Fruit fly (Drosophila melanogaster) whole organism, embryonic: ENCODE results near the gene H2.0.

Source experiments
- ATbp ChIP-seq: fragments of 200-800 bp; sonication (Bioruptor generic); optimal IDR thresholded peaks from 2 replicates; lab custom pipeline; 2017; ENCODE audit warnings: missing biosample characterization, mild to moderate bottlenecking, missing genetic modification characterization, missing genetic modification reagents
- Asciz ChIP-seq: fragments of 200-800 bp; sonication (Bioruptor generic); optimal IDR thresholded peaks from 2 replicates; lab custom pipeline; 2017; ENCODE audit warnings: missing biosample characterization, mild to moderate bottlenecking, missing genetic modification characterization, missing genetic modification reagents
- Blimp-1 ChIP-seq: fragments of 200-800 bp; sonication (Bioruptor generic); optimal IDR thresholded peaks from 3 replicates; lab custom pipeline; 2018; ENCODE audit warnings: missing biosample characterization, missing genetic modification characterization, mild to moderate bottlenecking, moderate library complexity, missing genetic modification reagents
- CG10462 ChIP-seq: fragments of 200-800 bp; sonication (Bioruptor generic); optimal IDR thresholded peaks from 2 replicates; lab custom pipeline; 2016; ENCODE audit warnings: missing biosample characterization, missing genetic modification characterization
- CG11247 ChIP-seq: fragments of 200-800 bp; sonication (Bioruptor generic); IDR thresholded peaks from 2 replicates; pipeline ENCODE4 v1.3.6; 2022; ENCODE audit warnings: missing biosample characterization, missing genetic modification characterization
- CG11723 ChIP-seq: fragments of 200-800 bp; sonication (Bioruptor generic); optimal IDR thresholded peaks from 2 replicates; lab custom pipeline; 2017; ENCODE audit warnings: missing biosample characterization, mild to moderate bottlenecking, missing genetic modification characterization
- CG13775 ChIP-seq: fragments of 200-800 bp; sonication (Bioruptor generic); optimal IDR thresholded peaks from 3 replicates; lab custom pipeline; 2017; ENCODE audit warnings: missing biosample characterization, mild to moderate bottlenecking, missing genetic modification characterization
- CG14014 ChIP-seq: fragments of 200-800 bp; sonication (Bioruptor generic); IDR thresholded peaks from 2 replicates; pipeline ENCODE4 v1.3.6; 2022; ENCODE audit warnings: missing biosample characterization, missing genetic modification characterization
- CG15073 ChIP-seq: fragments of 200-800 bp; sonication (Bioruptor generic); optimal IDR thresholded peaks from 2 replicates; lab custom pipeline; 2016; ENCODE audit warnings: missing biosample characterization, missing genetic modification characterization
- CG17186 ChIP-seq: fragments of 200-800 bp; sonication (Bioruptor generic); optimal IDR thresholded peaks from 3 replicates; lab custom pipeline; 2017; ENCODE audit warnings: missing biosample characterization, missing genetic modification reagents, missing genetic modification characterization
- CG17385 ChIP-seq: fragments of 200-800 bp; sonication (Bioruptor generic); optimal IDR thresholded peaks from 3 replicates; lab custom pipeline; 2018; ENCODE audit warnings: missing biosample characterization, mild to moderate bottlenecking, missing genetic modification characterization
- CG17568 ChIP-seq: fragments of 200-800 bp; sonication (Bioruptor generic); optimal IDR thresholded peaks from 2 replicates; lab custom pipeline; 2018; ENCODE audit warnings: missing biosample characterization, mild to moderate bottlenecking, missing genetic modification characterization, moderate library complexity
- CG2875 ChIP-seq: fragments of 200-800 bp; sonication (Bioruptor generic); optimal IDR thresholded peaks from 2 replicates; lab custom pipeline; 2017; ENCODE audit warnings: missing biosample characterization, mild to moderate bottlenecking, missing genetic modification characterization, missing genetic modification reagents
- CG3065 ChIP-seq: fragments of 200-800 bp; sonication (Bioruptor generic); optimal IDR thresholded peaks from 2 replicates; lab custom pipeline; 2016; ENCODE audit warnings: missing biosample characterization, missing genetic modification characterization
- CG3281 ChIP-seq: fragments of 200-800 bp; sonication (Bioruptor generic); optimal IDR thresholded peaks from 3 replicates; lab custom pipeline; 2017; ENCODE audit warnings: missing biosample characterization, mild to moderate bottlenecking, missing genetic modification characterization
- CG3726 ChIP-seq: fragments of 200-800 bp; sonication (Bioruptor generic); IDR thresholded peaks from 3 replicates; pipeline ENCODE4, ENCODE4 v1.3.6; 2022; ENCODE audit warnings: missing biosample characterization, missing genetic modification characterization
- CG4424 ChIP-seq: fragments of 200-800 bp; sonication (Bioruptor generic); optimal IDR thresholded peaks from 3 replicates; lab custom pipeline; 2016; ENCODE audit warnings: missing biosample characterization, missing genetic modification characterization
- CG5245 ChIP-seq: fragments of 200-800 bp; sonication (Bioruptor generic); optimal IDR thresholded peaks from 3 replicates; lab custom pipeline; 2016; ENCODE audit warnings: missing biosample characterization, missing genetic modification characterization
- CG6254 ChIP-seq: fragments of 200-800 bp; sonication (Bioruptor generic); optimal IDR thresholded peaks from 3 replicates; lab custom pipeline; 2017; ENCODE audit warnings: mild to moderate bottlenecking, missing biosample characterization, missing genetic modification reagents, missing genetic modification characterization
- CG7357 ChIP-seq: fragments of 200-800 bp; sonication (Bioruptor generic); IDR thresholded peaks from 3 replicates; pipeline ENCODE4 v1.3.6; 2022; ENCODE audit warnings: missing biosample characterization, missing genetic modification characterization
- CG8944 ChIP-seq: fragments of 200-800 bp; sonication (Bioruptor generic); optimal IDR thresholded peaks from 3 replicates; lab custom pipeline; 2016; ENCODE audit warnings: missing biosample characterization, missing genetic modification characterization
- CG9797 ChIP-seq: fragments of 200-800 bp; sonication (Bioruptor generic); optimal IDR thresholded peaks from 3 replicates; lab custom pipeline; 2018; ENCODE audit warnings: missing biosample characterization, mild to moderate bottlenecking, missing genetic modification characterization
- CTCF ChIP-seq: fragments of 200-800 bp; sonication (Bioruptor generic); optimal IDR thresholded peaks from 2 replicates; lab custom pipeline; 2017; ENCODE audit warnings: missing biosample characterization, mild to moderate bottlenecking, missing genetic modification characterization, moderate library complexity
- Dp ChIP-seq: fragments of 200-800 bp; sonication (Bioruptor generic); optimal IDR thresholded peaks from 2 replicates; lab custom pipeline; 2018; ENCODE audit warnings: missing biosample characterization, mild to moderate bottlenecking, missing genetic modification characterization, moderate library complexity
- Gug ChIP-seq: fragments of 200-800 bp; sonication (Bioruptor generic); IDR thresholded peaks from 4 replicates; pipeline ENCODE4 v1.3.6; 2022; ENCODE audit warnings: missing biosample characterization, missing genetic modification characterization
- H15 ChIP-seq: fragments of 200-800 bp; sonication (Bioruptor generic); IDR thresholded peaks from 3 replicates; pipeline ENCODE4 v1.3.6; 2022; ENCODE audit warnings: missing biosample characterization, missing genetic modification characterization
- Hsf ChIP-seq: fragments of 200-800 bp; sonication (Bioruptor generic); optimal IDR thresholded peaks from 3 replicates; lab custom pipeline; 2016; ENCODE audit warnings: missing biosample characterization, missing genetic modification characterization
- Mad ChIP-seq: fragments of 200-800 bp; sonication (Bioruptor generic); optimal IDR thresholded peaks from 2 replicates; lab custom pipeline; 2016; ENCODE audit warnings: missing biosample characterization, missing genetic modification characterization
- Mes4 ChIP-seq: fragments of 200-800 bp; sonication (Bioruptor generic); optimal IDR thresholded peaks from 2 replicates; lab custom pipeline; 2016; ENCODE audit warnings: missing biosample characterization, missing genetic modification characterization
- Vsx1 ChIP-seq: fragments of 200-800 bp; sonication (Bioruptor generic); optimal IDR thresholded peaks from 2 replicates; lab custom pipeline; 2017; ENCODE audit warnings: missing biosample characterization, mild to moderate bottlenecking, missing genetic modification characterization, missing genetic modification reagents
- cato ChIP-seq: fragments of 200-800 bp; sonication (Bioruptor generic); optimal IDR thresholded peaks from 2 replicates; lab custom pipeline; 2016; ENCODE audit warnings: missing biosample characterization, missing genetic modification characterization, borderline replicate concordance
- cg ChIP-seq: fragments of 200-800 bp; sonication (Bioruptor generic); optimal IDR thresholded peaks from 3 replicates; lab custom pipeline; 2019; ENCODE audit warnings: missing biosample characterization, mild to moderate bottlenecking, missing genetic modification characterization, moderate library complexity
- chinmo ChIP-seq: fragments of 200-800 bp; sonication (Bioruptor generic); IDR thresholded peaks from 4 replicates; pipeline ENCODE4 v1.3.6; 2022; ENCODE audit warnings: missing biosample characterization, missing genetic modification characterization; ENCODE audit not compliant: partially characterized antibody
- croc ChIP-seq: fragments of 200-800 bp; sonication (Bioruptor generic); conservative IDR thresholded peaks from 3 replicates; pipeline ENCODE4 v1.3.6; 2022; ENCODE audit warnings: missing biosample characterization, missing genetic modification characterization
- dati ChIP-seq: fragments of 200-800 bp; sonication (Bioruptor generic); IDR thresholded peaks from 2 replicates; pipeline ENCODE4 v1.3.6; 2022; ENCODE audit warnings: missing biosample characterization, missing genetic modification characterization
- ftz-f1 ChIP-seq: fragments of 200-800 bp; sonication (Bioruptor generic); optimal IDR thresholded peaks from 2 replicates; lab custom pipeline; 2016; ENCODE audit warnings: missing biosample characterization, missing genetic modification characterization
- gce ChIP-seq: fragments of 200-800 bp; sonication (Bioruptor generic); IDR thresholded peaks from 3 replicates; pipeline ENCODE4 v1.3.6; 2022; ENCODE audit warnings: missing biosample characterization, missing genetic modification characterization
- insv ChIP-seq, 2 experiments: fragments of 200-800 bp; sonication (Bioruptor generic); optimal IDR thresholded peaks; 3 replicates each; lab custom pipeline; 2016 to 2018; ENCODE audit warnings: missing biosample characterization in 2 of 2, missing genetic modification characterization in 2 of 2
- nerfin-2 ChIP-seq: fragments of 200-800 bp; sonication (Bioruptor generic); IDR thresholded peaks from 2 replicates; pipeline ENCODE4 v1.3.6; 2022; ENCODE audit warnings: missing biosample characterization, missing genetic modification characterization; ENCODE audit not compliant: partially characterized antibody
- oc ChIP-seq: fragments of 200-800 bp; sonication (Bioruptor generic); optimal IDR thresholded peaks from 2 replicates; lab custom pipeline; 2018; ENCODE audit warnings: missing biosample characterization, mild to moderate bottlenecking, missing genetic modification characterization, moderate library complexity
- otp ChIP-seq: fragments of 200-800 bp; sonication (Bioruptor generic); IDR thresholded peaks from 3 replicates; pipeline ENCODE4, ENCODE4 v1.3.6; 2022; ENCODE audit warnings: missing biosample characterization, missing genetic modification characterization
- pita ChIP-seq: fragments of 200-800 bp; sonication (Bioruptor generic); optimal IDR thresholded peaks from 2 replicates; lab custom pipeline; 2017; ENCODE audit warnings: missing biosample characterization, mild to moderate bottlenecking, missing genetic modification characterization
- pros ChIP-seq: fragments of 200-800 bp; sonication (Bioruptor generic); optimal IDR thresholded peaks from 3 replicates; lab custom pipeline; 2019; ENCODE audit warnings: missing biosample characterization, mild to moderate bottlenecking, missing genetic modification characterization, moderate library complexity
- psq ChIP-seq: fragments of 200-800 bp; sonication (Bioruptor generic); optimal IDR thresholded peaks from 2 replicates; lab custom pipeline; 2017; ENCODE audit warnings: missing biosample characterization, missing genetic modification characterization
- run ChIP-seq: fragments of 200-800 bp; sonication (Bioruptor generic); optimal IDR thresholded peaks from 3 replicates; lab custom pipeline; 2018; ENCODE audit warnings: missing biosample characterization, mild to moderate bottlenecking, missing genetic modification characterization
- seq ChIP-seq: fragments of 200-800 bp; sonication (Bioruptor generic); IDR thresholded peaks from 2 replicates; pipeline ENCODE4 v1.3.6; 2022; ENCODE audit warnings: missing biosample characterization, missing genetic modification characterization
- sob ChIP-seq: fragments of 200-800 bp; sonication (Bioruptor generic); IDR thresholded peaks from 2 replicates; pipeline ENCODE4 v1.3.6; 2022; ENCODE audit warnings: missing biosample characterization, missing genetic modification characterization
- sug ChIP-seq: fragments of 200-800 bp; optimal IDR thresholded peaks from 2 replicates; lab custom pipeline; 2019; ENCODE audit warnings: missing biosample characterization, mild to moderate bottlenecking, missing genetic modification characterization, moderate library complexity
- unpg ChIP-seq: fragments of 200-800 bp; sonication (Bioruptor generic); optimal IDR thresholded peaks from 3 replicates; lab custom pipeline; 2018; ENCODE audit warnings: missing biosample characterization, mild to moderate bottlenecking, missing genetic modification characterization, moderate library complexity
- vvl ChIP-seq: fragments of 200-800 bp; sonication (Bioruptor generic); IDR thresholded peaks from 2 replicates; pipeline ENCODE4 v1.3.6; 2022; ENCODE audit warnings: missing biosample characterization, missing genetic modification characterization
- z ChIP-seq: fragments of 200-800 bp; sonication (Bioruptor generic); IDR thresholded peaks from 3 replicates; pipeline ENCODE4 v1.3.6; 2022; ENCODE audit warnings: missing biosample characterization, missing genetic modification characterization

The H2.0 gene

dm6 chr2L:5997609-5998229, 21.5 kb downstream of the H2.0 start (continued):
- TF ChIP-seq CG15073 (GFP tag; lab: Kevin White, UChicago): no peak
- TF ChIP-seq Mes4 (GFP tag; lab: Kevin White, UChicago): peak; percentile 51
- peak; percentile 46 for TF ChIP-seq CG6254 (GFP tag; lab: Kevin White, UChicago)
- no peak for TF ChIP-seq CG7357 (GFP tag; lab: Robert Waterston, UW)
- peak; percentile 78 for TF ChIP-seq CG11723 (GFP tag; lab: Kevin White, UChicago)
- TF ChIP-seq z (GFP tag; lab: Robert Waterston, UW): no peak
- TF ChIP-seq pita (GFP tag; lab: Kevin White, UChicago): no peak
- TF ChIP-seq otp (GFP tag; lab: Robert Waterston, UW): peak; percentile 37; the same call in 1 of the 3 replicates
- no peak for TF ChIP-seq croc (GFP tag; lab: Robert Waterston, UW)
- no peak for TF ChIP-seq sug (tag; lab: Kevin White, UChicago)
- TF ChIP-seq Hsf (GFP tag; lab: Kevin White, UChicago): no peak
- peak; percentile 38 for TF ChIP-seq pros (GFP tag; lab: Kevin White, UChicago)
- no peak for TF ChIP-seq psq (GFP tag; lab: Kevin White, UChicago)
- TF ChIP-seq Dp: no peak
- peak in 1 of 2 experiments; percentile 49 for TF ChIP-seq insv (GFP tag; optimal IDR thresholded peaks at IDR 0.05; lab: Kevin White, UChicago)
- no peak for TF ChIP-seq cato (GFP tag; lab: Kevin White, UChicago)
- peak; percentile 20 for TF ChIP-seq CG13775 (GFP tag; lab: Kevin White, UChicago)
- TF ChIP-seq H15 (GFP tag; lab: Robert Waterston, UW): no peak
- no peak for TF ChIP-seq Blimp-1 (GFP tag; lab: Kevin White, UChicago)
- TF ChIP-seq sob (GFP tag; lab: Robert Waterston, UW): peak; percentile 42; the same call in 1 of the 2 replicates
- no peak for TF ChIP-seq CG3065 (GFP tag; lab: Kevin White, UChicago)
- no peak for TF ChIP-seq Mad (GFP tag; lab: Kevin White, UChicago)
- peak; percentile 68 for TF ChIP-seq run (tag; lab: Kevin White, UChicago)
- TF ChIP-seq Asciz: peak; percentile 79
- no peak for TF ChIP-seq CG17568 (GFP tag; lab: Kevin White, UChicago)
- peak; percentile 18 for TF ChIP-seq oc (tag; lab: Kevin White, UChicago)
- TF ChIP-seq CG10462: no peak
- TF ChIP-seq CG2875 (GFP tag; lab: Kevin White, UChicago): peak; percentile 49
- TF ChIP-seq CG9797 (GFP tag; lab: Kevin White, UChicago): peak; percentile 27
- peak; percentile 71 for TF ChIP-seq ATbp (GFP tag; lab: Kevin White, UChicago)
- TF ChIP-seq CG5245 (GFP tag; lab: Kevin White, UChicago): no peak
- TF ChIP-seq CG17186 (GFP tag; lab: Kevin White, UChicago): no peak
- TF ChIP-seq CG4424 (GFP tag; lab: Kevin White, UChicago): no peak
- peak; percentile 61 for TF ChIP-seq CG3281 (GFP tag; lab: Kevin White, UChicago)
- TF ChIP-seq vvl (GFP tag; lab: Robert Waterston, UW): peak; percentile 59
- TF ChIP-seq CG3726 (GFP tag; lab: Robert Waterston, UW): no peak
- no peak for TF ChIP-seq nerfin-2 (GFP tag; lab: Robert Waterston, UW)
- no peak for TF ChIP-seq Gug (GFP tag; lab: Robert Waterston, UW)
- TF ChIP-seq chinmo (GFP tag; lab: Robert Waterston, UW): no peak
- TF ChIP-seq Vsx1 (GFP tag; lab: Kevin White, UChicago): peak; percentile 18
- no peak for TF ChIP-seq seq (GFP tag; lab: Robert Waterston, UW)
- peak; percentile 37; the same call in 1 of the 3 replicates for TF ChIP-seq gce
- peak; percentile 63 for TF ChIP-seq cg
- peak; percentile 47 for TF ChIP-seq CTCF (GFP tag; lab: Kevin White, UChicago)
- peak; percentile 64 for TF ChIP-seq CG17385 (GFP tag; lab: Kevin White, UChicago)
- peak; percentile 51 for TF ChIP-seq unpg (GFP tag; lab: Kevin White, UChicago)
- no peak for TF ChIP-seq ftz-f1 (GFP tag; lab: Kevin White, UChicago)
- TF ChIP-seq dati: no peak
- no peak for TF ChIP-seq CG8944 (GFP tag; lab: Kevin White, UChicago)
- TF ChIP-seq CG11247 (GFP tag; lab: Robert Waterston, UW): no peak
- no peak for TF ChIP-seq CG14014
